Worm (Caenorhabditis elegans) whole organism, mixed stage, embryonic: ENCODE measurements around the gene C45B11.2.

ENCODE experiments used
- elt-3 ChIP-seq: fragments of 150-350 bp; optimal IDR thresholded peaks from 2 replicates; lab custom pipeline; 2014; ENCODE audit warnings: missing biosample characterization, missing genetic modification characterization
- hlh-1 ChIP-seq: fragments of 150-350 bp; optimal IDR thresholded peaks from 2 replicates; lab custom pipeline; 2014; ENCODE audit warnings: missing biosample characterization, missing genetic modification reagents, missing genetic modification characterization
- lin-13 ChIP-seq: fragments of 150-350 bp; optimal IDR thresholded peaks from 2 replicates; lab custom pipeline; 2014; ENCODE audit warnings: missing biosample characterization, missing genetic modification characterization
- nhr-237 ChIP-seq: fragments of 150-350 bp; optimal IDR thresholded peaks from 2 replicates; lab custom pipeline; 2014; ENCODE audit warnings: missing biosample characterization, missing genetic modification characterization
- snpc-4 ChIP-seq: fragments of 150-350 bp; optimal IDR thresholded peaks from 2 replicates; lab custom pipeline; 2014; ENCODE audit warnings: missing biosample characterization, missing genetic modification characterization
- ztf-11 ChIP-seq: fragments of 150-350 bp; optimal IDR thresholded peaks from 2 replicates; lab custom pipeline; 2014; ENCODE audit warnings: missing biosample characterization, missing genetic modification characterization

- TF ChIP-seq ztf-11 (tag; lab: Kevin White, UChicago) (no peak), elt-3 (no peak), hlh-1 (tag; lab: Kevin White, UChicago) (no peak), snpc-4 (no peak), nhr-237 (no peak), lin-13 (tag; lab: Kevin White, UChicago) (no peak)
These were observed 28.9 kb downstream of the C45B11.2 start for ce11 chrV:11071453-11071852.
